5 fruit fly cellular contexts compared by ENCODE assay signal in genomic region chr2L:2165864-2166263, dm6.
TF ChIP-seq lines count a peak whose summit lies in the region.

No protein-coding gene starts in this region.

- no peak for TF ChIP-seq CTCF in whole organism, embryonic (GFP tag; optimal IDR thresholded peaks at IDR 0.05; lab: Kevin White, UChicago)

TF ChIP-seq in whole organism, adult, 20 proteins besides CTCF, POLR2A, EP300 and RAD21 (continues in another document):
- peak; percentile 4 for TF ChIP-seq toe (GFP tag; optimal IDR thresholded peaks at IDR 0.05; lab: Kevin White, UChicago)
- TF ChIP-seq CG12768 (GFP tag; optimal IDR thresholded peaks at IDR 0.05; lab: Kevin White, UChicago): peak; percentile 27
- TF ChIP-seq CG33017 (tag; optimal IDR thresholded peaks at IDR 0.05; lab: Kevin White, UChicago): no peak
- TF ChIP-seq CG5204 (GFP tag; optimal IDR thresholded peaks at IDR 0.05; lab: Kevin White, UChicago): no peak
- TF ChIP-seq Clk (GFP tag; optimal IDR thresholded peaks at IDR 0.05; lab: Kevin White, UChicago): no peak
- peak; percentile 26 for TF ChIP-seq CG14711 (tag; optimal IDR thresholded peaks at IDR 0.05; lab: Kevin White, UChicago)
- TF ChIP-seq Hr96 (GFP tag; optimal IDR thresholded peaks at IDR 0.05; lab: Kevin White, UChicago): no peak
- TF ChIP-seq cic (GFP tag; optimal IDR thresholded peaks at IDR 0.05; lab: Kevin White, UChicago): peak; percentile 51
- no peak for TF ChIP-seq cnc (optimal IDR thresholded peaks at IDR 0.05; lab: Kevin White, UChicago)
- TF ChIP-seq bab1 (GFP tag; optimal IDR thresholded peaks at IDR 0.05; lab: Kevin White, UChicago): peak; percentile 31
- TF ChIP-seq Crg-1 (GFP tag; optimal IDR thresholded peaks at IDR 0.05; lab: Kevin White, UChicago): no peak
- TF ChIP-seq kay (GFP tag; lab: Kevin White, UChicago; ENCODE audit: borderline replicate concordance): no peak
- TF ChIP-seq ovo (GFP tag; optimal IDR thresholded peaks at IDR 0.05; lab: Kevin White, UChicago): no peak
- peak; percentile 100 for TF ChIP-seq tj (GFP tag; optimal IDR thresholded peaks at IDR 0.05; lab: Kevin White, UChicago)
- peak; percentile 19 for TF ChIP-seq CG7101 (tag; optimal IDR thresholded peaks at IDR 0.05; lab: Kevin White, UChicago)
- TF ChIP-seq Mnt (GFP tag; optimal IDR thresholded peaks at IDR 0.05; lab: Kevin White, UChicago): peak; percentile 69
- peak; percentile 56 for TF ChIP-seq CG11617 (GFP tag; optimal IDR thresholded peaks at IDR 0.05; lab: Kevin White, UChicago)
- peak; percentile 19 for TF ChIP-seq pad (GFP tag; optimal IDR thresholded peaks at IDR 0.05; lab: Kevin White, UChicago)
- TF ChIP-seq CG7045 (GFP tag; optimal IDR thresholded peaks at IDR 0.05; lab: Kevin White, UChicago): no peak

TF ChIP-seq in whole organism, embryonic, 481 proteins besides CTCF, POLR2A, EP300 and RAD21 (continues in another document):
- TF ChIP-seq pita (GFP tag; optimal IDR thresholded peaks at IDR 0.05; lab: Kevin White, UChicago): no peak
- no peak for TF ChIP-seq tna (GFP tag; IDR thresholded peaks at IDR 0.05; lab: Robert Waterston, UW; ENCODE audit: partially characterized antibody)
- TF ChIP-seq ash1 (GFP tag; optimal IDR thresholded peaks at IDR 0.05; lab: Kevin White, UChicago): no peak
- TF ChIP-seq CG1603 (tag; optimal IDR thresholded peaks at IDR 0.05; lab: Kevin White, UChicago): no peak
- TF ChIP-seq lola (GFP tag; optimal IDR thresholded peaks at IDR 0.05; lab: Kevin White, UChicago): no peak
- no peak for TF ChIP-seq CG17568 (GFP tag; optimal IDR thresholded peaks at IDR 0.05; lab: Kevin White, UChicago)
- TF ChIP-seq dysf (GFP tag; IDR thresholded peaks at IDR 0.05; lab: Robert Waterston, UW): no peak
- TF ChIP-seq CG1024 (GFP tag; IDR thresholded peaks at IDR 0.05; lab: Robert Waterston, UW): no peak
- no peak for TF ChIP-seq CG11723 (GFP tag; optimal IDR thresholded peaks at IDR 0.05; lab: Kevin White, UChicago)
- no peak for TF ChIP-seq esg (GFP tag; conservative IDR thresholded peaks at IDR 0.05; lab: Robert Waterston, UW)
- TF ChIP-seq eve (GFP tag; optimal IDR thresholded peaks at IDR 0.05; lab: Kevin White, UChicago): no peak
- peak; percentile 97 for TF ChIP-seq abd-A (tag; optimal IDR thresholded peaks at IDR 0.05; lab: Kevin White, UChicago)
- no peak for TF ChIP-seq Oli (tag; optimal IDR thresholded peaks at IDR 0.05; lab: Kevin White, UChicago)
- no peak for TF ChIP-seq gce (GFP tag; IDR thresholded peaks at IDR 0.05; lab: Robert Waterston, UW)
- no peak for TF ChIP-seq CG14667 (GFP tag; IDR thresholded peaks at IDR 0.05; lab: Robert Waterston, UW)
- no peak for TF ChIP-seq zen (tag; optimal IDR thresholded peaks at IDR 0.05; lab: Kevin White, UChicago)
- TF ChIP-seq CG2678 (tag; optimal IDR thresholded peaks at IDR 0.05; lab: Kevin White, UChicago): peak; percentile 21
- 0 out of 2 replicates have a peak, but pooled peaks have one; percentile 61 for TF ChIP-seq rib (GFP tag; IDR thresholded peaks at IDR 0.05; lab: Robert Waterston, UW)
- TF ChIP-seq CG6254 (GFP tag; optimal IDR thresholded peaks at IDR 0.05; lab: Kevin White, UChicago): no peak

TF ChIP-seq in whole organism, prepupa, 60 proteins besides CTCF, POLR2A, EP300 and RAD21:
- no peak for TF ChIP-seq Met (GFP tag; optimal IDR thresholded peaks at IDR 0.05; lab: Kevin White, UChicago)
- no peak for TF ChIP-seq Ets96B (tag; optimal IDR thresholded peaks at IDR 0.05; lab: Kevin White, UChicago)
- TF ChIP-seq CG6854 (GFP tag; optimal IDR thresholded peaks at IDR 0.05; lab: Kevin White, UChicago): peak; percentile 62
- TF ChIP-seq Sox14 (GFP tag; optimal IDR thresholded peaks at IDR 0.05; lab: Kevin White, UChicago): no peak
- TF ChIP-seq CG6792 (GFP tag; optimal IDR thresholded peaks at IDR 0.05; lab: Kevin White, UChicago): no peak
- no peak for TF ChIP-seq salr (GFP tag; optimal IDR thresholded peaks at IDR 0.05; lab: Kevin White, UChicago)
- no peak for TF ChIP-seq fd85E (GFP tag; optimal IDR thresholded peaks at IDR 0.05; lab: Kevin White, UChicago)
- peak; percentile 95 for TF ChIP-seq fkh (GFP tag; optimal IDR thresholded peaks at IDR 0.05; lab: Kevin White, UChicago)
- TF ChIP-seq vri (GFP tag; optimal IDR thresholded peaks at IDR 0.05; lab: Kevin White, UChicago): peak; percentile 62
- TF ChIP-seq CG10631 (GFP tag; optimal IDR thresholded peaks at IDR 0.05; lab: Kevin White, UChicago): no peak
- TF ChIP-seq CG11902 (GFP tag; optimal IDR thresholded peaks at IDR 0.05; lab: Kevin White, UChicago): no peak
- TF ChIP-seq ss (GFP tag; optimal IDR thresholded peaks at IDR 0.05; lab: Kevin White, UChicago): peak in 1 of 2 experiments; percentile 5
- peak; percentile 38 for TF ChIP-seq Eip78C (GFP tag; lab: Kevin White, UChicago)
- no peak for TF ChIP-seq fd59A (GFP tag; optimal IDR thresholded peaks at IDR 0.05; lab: Kevin White, UChicago)
- TF ChIP-seq svp (GFP tag; lab: Kevin White, UChicago): peak; percentile 44
- no peak for TF ChIP-seq pdm3 (GFP tag; optimal IDR thresholded peaks at IDR 0.05; lab: Kevin White, UChicago)
- TF ChIP-seq CG32006 (GFP tag; optimal IDR thresholded peaks at IDR 0.05; lab: Kevin White, UChicago): no peak
- TF ChIP-seq eg (GFP tag; IDR thresholded peaks at IDR 0.05; lab: Robert Waterston, UW): no peak
- TF ChIP-seq CG31627 (GFP tag; optimal IDR thresholded peaks at IDR 0.05; lab: Kevin White, UChicago): no peak
- TF ChIP-seq Gug (GFP tag; IDR thresholded peaks at IDR 0.05; lab: Robert Waterston, UW): no peak
- no peak for TF ChIP-seq CG16779 (tag; optimal IDR thresholded peaks at IDR 0.05; lab: Kevin White, UChicago)
TF ChIP-seq in whole organism, prepupa: peak in this region for 6.

TF ChIP-seq in whole organism, pupa, 21 proteins besides CTCF, POLR2A, EP300 and RAD21:
- TF ChIP-seq CG13204 (GFP tag; optimal IDR thresholded peaks at IDR 0.05; lab: Kevin White, UChicago) (peak; percentile 20), Ets98B (GFP tag; IDR thresholded peaks at IDR 0.05; lab: Robert Waterston, UW) (peak; percentile 31; the same call in 1 of the 2 replicates), Pif1A (GFP tag; optimal IDR thresholded peaks at IDR 0.05; lab: Kevin White, UChicago) (no peak), Pif1B (GFP tag; optimal IDR thresholded peaks at IDR 0.05; lab: Kevin White, UChicago) (no peak), fd96Ca (GFP tag; IDR thresholded peaks at IDR 0.05; lab: Robert Waterston, UW) (no peak), CG9948 (tag; optimal IDR thresholded peaks at IDR 0.05; lab: Kevin White, UChicago) (no peak), CG34367 (tag; optimal IDR thresholded peaks at IDR 0.05; lab: Kevin White, UChicago) (no peak), rn (GFP tag; IDR thresholded peaks at IDR 0.05; lab: Robert Waterston, UW) (no peak), CG8301 (tag; optimal IDR thresholded peaks at IDR 0.05; lab: Kevin White, UChicago) (no peak), gl (tag; optimal IDR thresholded peaks at IDR 0.05; lab: Kevin White, UChicago) (no peak), CG8159 (tag; optimal IDR thresholded peaks at IDR 0.05; lab: Kevin White, UChicago) (no peak), CG14655 (GFP tag; optimal IDR thresholded peaks at IDR 0.05; lab: Kevin White, UChicago) (no peak)
TF ChIP-seq in whole organism, pupa: peak in this region for 2.

TF ChIP-seq in whole organism, wandering third instar larva, 38 proteins besides CTCF, POLR2A, EP300 and RAD21:
- TF ChIP-seq dl (GFP tag; optimal IDR thresholded peaks at IDR 0.05; lab: Kevin White, UChicago; ENCODE audit: insufficient read depth in 1 of 2, partially characterized antibody in 2 of 2) (no peak), Dif (GFP tag; optimal IDR thresholded peaks at IDR 0.05; lab: Kevin White, UChicago; ENCODE audit: partially characterized antibody) (no peak), Rel (GFP tag; optimal IDR thresholded peaks at IDR 0.05; lab: Kevin White, UChicago) (no peak), Rel (tag; optimal IDR thresholded peaks at IDR 0.05; lab: Kevin White, UChicago) (peak; percentile 59), CG9705 (GFP tag; optimal IDR thresholded peaks at IDR 0.05; lab: Kevin White, UChicago) (no peak), Abd-B (GFP tag; optimal IDR thresholded peaks at IDR 0.05; lab: Kevin White, UChicago) (no peak), ey (GFP tag; optimal IDR thresholded peaks at IDR 0.05; lab: Kevin White, UChicago) (no peak), sage (GFP tag; optimal IDR thresholded peaks at IDR 0.05; lab: Kevin White, UChicago) (no peak), Hr83 (GFP tag; optimal IDR thresholded peaks at IDR 0.05; lab: Kevin White, UChicago; ENCODE audit: poor library complexity, severe bottlenecking) (no peak), br (GFP tag; optimal IDR thresholded peaks at IDR 0.05; lab: Kevin White, UChicago) (peak; percentile 23), Hnf4 (GFP tag; optimal IDR thresholded peaks at IDR 0.05; lab: Kevin White, UChicago) (peak; percentile 29), Sp1 (GFP tag; optimal IDR thresholded peaks at IDR 0.05; lab: Kevin White, UChicago) (peak; percentile 34), CrebA (GFP tag; optimal IDR thresholded peaks at IDR 0.05; lab: Kevin White, UChicago; ENCODE audit: borderline replicate concordance) (peak; percentile 20), HLH106 (tag; optimal IDR thresholded peaks at IDR 0.05; lab: Kevin White, UChicago) (no peak), foxo (GFP tag; optimal IDR thresholded peaks at IDR 0.05; lab: Kevin White, UChicago) (no peak), psq (GFP tag; optimal IDR thresholded peaks at IDR 0.05; lab: Kevin White, UChicago) (no peak), tai (GFP tag; optimal IDR thresholded peaks at IDR 0.05; lab: Kevin White, UChicago) (no peak), h (GFP tag; optimal IDR thresholded peaks at IDR 0.05; lab: Kevin White, UChicago) (peak; percentile 47), dmrt93B (GFP tag; optimal IDR thresholded peaks at IDR 0.05; lab: Kevin White, UChicago) (no peak), rgr (GFP tag; optimal IDR thresholded peaks at IDR 0.05; lab: Kevin White, UChicago) (peak; percentile 23), N (GFP tag; optimal IDR thresholded peaks at IDR 0.05; lab: Kevin White, UChicago) (no peak)
TF ChIP-seq in whole organism, wandering third instar larva: peak in this region for 7.
